Worm (Caenorhabditis elegans) whole organism, L1 larva: Measurements from ENCODE around the gene H14E04.3.
A peak's percentile ranks its signal among the peaks of the same experiment; 100 is the strongest.

Experiments
- F16B12.6 ChIP-seq: fragments of 150-350 bp; optimal IDR thresholded peaks from 2 replicates; lab custom pipeline; 2014; ENCODE audit warnings: missing biosample characterization, missing genetic modification characterization
- ama-1 ChIP-seq: fragments of 150-350 bp; optimal IDR thresholded peaks from 2 replicates; lab custom pipeline; 2014
- blmp-1 ChIP-seq: fragments of 150-350 bp; optimal IDR thresholded peaks from 2 replicates; lab custom pipeline; 2014; ENCODE audit warnings: missing biosample characterization, missing genetic modification characterization
- ceh-8 ChIP-seq: fragments of 200-800 bp; sonication (Bioruptor generic); optimal IDR thresholded peaks from 2 replicates; lab custom pipeline; 2018; ENCODE audit warnings: mild to moderate bottlenecking, missing genetic modification characterization, moderate library complexity, missing compliant biosample characterization
- ceh-82 ChIP-seq, 3 experiments: fragments of 150-350 bp in 1 of 3; sonication (generic microtip) in 2 of 3; optimal IDR thresholded peaks; 2 replicates each; lab custom pipeline; 2014 to 2017; ENCODE audit warnings: missing biosample characterization in 3 of 3, missing genetic modification characterization in 3 of 3
- ces-1 ChIP-seq: fragments of 150-350 bp; optimal IDR thresholded peaks from 2 replicates; lab custom pipeline; 2014; ENCODE audit warnings: missing biosample characterization, missing genetic modification reagents, missing genetic modification characterization
- dpl-1 ChIP-seq, 3 experiments: fragments of 150-350 bp in 2 of 3; sonication (generic microtip) in 1 of 3; optimal IDR thresholded peaks; 2 replicates each; lab custom pipeline; 2014 to 2017; ENCODE audit warnings: missing biosample characterization in 3 of 3, missing genetic modification characterization in 3 of 3, missing genetic modification reagents in 3 of 3
- dsc-1 ChIP-seq: sonication (generic microtip); optimal IDR thresholded peaks from 2 replicates; lab custom pipeline; 2016; ENCODE audit warnings: mild to moderate bottlenecking, missing genetic modification characterization, missing compliant biosample characterization
- efl-1 ChIP-seq, 4 experiments: fragments of 150-350 bp; optimal IDR thresholded peaks in 3 of 4; peaks in 1 of 4; 1 replicate in 1 of 4; 2 replicates in 3 of 4; lab custom pipeline; 2014; ENCODE audit warnings: missing biosample characterization in 2 of 4, missing genetic modification characterization in 2 of 4, missing genetic modification reagents in 2 of 4
- efl-3 ChIP-seq: fragments of 200-800 bp; sonication (Bioruptor generic); optimal IDR thresholded peaks from 2 replicates; lab custom pipeline; 2018; ENCODE audit warnings: mild to moderate bottlenecking, missing genetic modification characterization, missing compliant biosample characterization
- egl-13 ChIP-seq: sonication (generic microtip); optimal IDR thresholded peaks from 2 replicates; lab custom pipeline; 2016; ENCODE audit warnings: missing genotype, missing genetic modification reagents, missing genetic modification characterization, missing compliant biosample characterization
- elt-3 ChIP-seq, 6 experiments: fragments of 150-350 bp in 1 of 6; sonication (generic microtip); optimal IDR thresholded peaks; 2 replicates each; lab custom pipeline; 2017 to 2018; ENCODE audit warnings: missing biosample characterization in 6 of 6, missing genetic modification characterization in 6 of 6, inconsistent platforms in 1 of 6
- fkh-4 ChIP-seq: sonication (generic microtip); optimal IDR thresholded peaks from 2 replicates; lab custom pipeline; 2016; ENCODE audit warnings: missing compliant biosample characterization, missing genetic modification characterization, borderline replicate concordance
- fos-1 ChIP-seq: fragments of 150-350 bp; optimal IDR thresholded peaks from 2 replicates; lab custom pipeline; 2014; ENCODE audit warnings: missing biosample characterization, missing genetic modification characterization
- hpl-2 ChIP-seq: fragments of 150-350 bp; optimal IDR thresholded peaks from 2 replicates; lab custom pipeline; 2014; ENCODE audit warnings: missing biosample characterization, missing genetic modification reagents, missing genetic modification characterization
- isw-1 ChIP-seq: fragments of 200-800 bp; sonication (Bioruptor generic); IDR thresholded peaks from 2 replicates; pipeline ENCODE4 v1.3.6; 2022; ENCODE audit warnings: missing genetic modification characterization, missing compliant biosample characterization
- jun-1 ChIP-seq: fragments of 150-350 bp; optimal IDR thresholded peaks from 2 replicates; lab custom pipeline; 2014; ENCODE audit warnings: missing biosample characterization, missing genetic modification reagents, missing genetic modification characterization
- lin-13 ChIP-seq: fragments of 150-350 bp; optimal IDR thresholded peaks from 2 replicates; lab custom pipeline; 2014; ENCODE audit warnings: missing biosample characterization, missing genetic modification reagents, missing genetic modification characterization
- lin-15B ChIP-seq: fragments of 150-350 bp; sonication (generic microtip); optimal IDR thresholded peaks from 3 replicates; lab custom pipeline; 2014; ENCODE audit warnings: missing biosample characterization, missing genetic modification characterization
- lin-35 ChIP-seq, 2 experiments: fragments of 150-350 bp; optimal IDR thresholded peaks; 2 replicates each; lab custom pipeline; 2014; ENCODE audit warnings: missing biosample characterization in 2 of 2, missing genetic modification characterization in 2 of 2, missing genetic modification reagents in 2 of 2
- lin-39 ChIP-seq: fragments of 150-350 bp; optimal IDR thresholded peaks from 2 replicates; lab custom pipeline; 2014; ENCODE audit warnings: missing biosample characterization, missing genetic modification reagents, missing genetic modification characterization
- mab-9 ChIP-seq: fragments of 200-800 bp; sonication (Bioruptor generic); IDR thresholded peaks from 2 replicates; pipeline ENCODE4 v1.3.6; 2022; ENCODE audit warnings: missing genetic modification reagents, missing genetic modification characterization, missing compliant biosample characterization
- mdl-1 ChIP-seq, 2 experiments: fragments of 150-350 bp; optimal IDR thresholded peaks; 2 replicates each; lab custom pipeline; 2014 to 2017; ENCODE audit warnings: missing biosample characterization in 2 of 2, missing genetic modification characterization in 2 of 2, inconsistent platforms in 1 of 2
- mep-1 ChIP-seq: fragments of 150-350 bp; optimal IDR thresholded peaks from 2 replicates; lab custom pipeline; 2014; ENCODE audit warnings: missing biosample characterization, missing genetic modification characterization
- nhr-11 ChIP-seq: fragments of 150-350 bp; optimal IDR thresholded peaks from 2 replicates; lab custom pipeline; 2014; ENCODE audit warnings: missing biosample characterization, missing genetic modification characterization
- nhr-20 ChIP-seq: sonication (generic microtip); optimal IDR thresholded peaks from 2 replicates; lab custom pipeline; 2016; ENCODE audit warnings: mild to moderate bottlenecking, missing genetic modification characterization, missing compliant biosample characterization
- nhr-237 ChIP-seq: fragments of 150-350 bp; optimal IDR thresholded peaks from 2 replicates; lab custom pipeline; 2014; ENCODE audit warnings: missing biosample characterization, missing genetic modification characterization
- nhr-28 ChIP-seq: fragments of 150-350 bp; optimal IDR thresholded peaks from 2 replicates; lab custom pipeline; 2014; ENCODE audit warnings: missing biosample characterization, missing genetic modification characterization
- nhr-71 ChIP-seq: sonication (generic microtip); optimal IDR thresholded peaks from 2 replicates; lab custom pipeline; 2016; ENCODE audit warnings: mild to moderate bottlenecking, missing genetic modification characterization, moderate library complexity, missing compliant biosample characterization
- nhr-77 ChIP-seq: fragments of 150-350 bp; optimal IDR thresholded peaks from 2 replicates; lab custom pipeline; 2014; ENCODE audit warnings: missing biosample characterization, missing genetic modification characterization
- nhr-84 ChIP-seq: sonication (generic microtip); optimal IDR thresholded peaks from 2 replicates; lab custom pipeline; 2017; ENCODE audit warnings: missing biosample characterization, missing genetic modification characterization
- pag-3 ChIP-seq: sonication (generic microtip); optimal IDR thresholded peaks from 2 replicates; lab custom pipeline; 2017; ENCODE audit warnings: missing genetic modification characterization, mild to moderate bottlenecking, missing compliant biosample characterization, antibody characterized with exemption, borderline replicate concordance; ENCODE audit not compliant: insufficient read depth
- pqm-1 ChIP-seq: sonication (generic microtip); optimal IDR thresholded peaks from 3 replicates; lab custom pipeline; 2017; ENCODE audit warnings: missing biosample characterization, missing genetic modification characterization
- snu-23 ChIP-seq: sonication (generic microtip); optimal IDR thresholded peaks from 2 replicates; lab custom pipeline; 2016; ENCODE audit warnings: missing genetic modification characterization, missing compliant biosample characterization
- sup-37 ChIP-seq: fragments of 200-800 bp; sonication (Bioruptor generic); optimal IDR thresholded peaks from 2 replicates; lab custom pipeline; 2018; ENCODE audit warnings: mild to moderate bottlenecking, missing genetic modification characterization, missing compliant biosample characterization
- swsn-7 ChIP-seq: sonication (generic microtip); optimal IDR thresholded peaks from 2 replicates; lab custom pipeline; 2016; ENCODE audit warnings: missing genetic modification characterization, missing compliant biosample characterization
- tbx-2 ChIP-seq: sonication (generic microtip); optimal IDR thresholded peaks from 2 replicates; lab custom pipeline; 2016; ENCODE audit warnings: missing genetic modification characterization, missing compliant biosample characterization
- unc-86 ChIP-seq: sonication (generic microtip); optimal IDR thresholded peaks from 2 replicates; lab custom pipeline; 2016; ENCODE audit warnings: missing genetic modification characterization, missing compliant biosample characterization
- unc-98 ChIP-seq: fragments of 200-800 bp; sonication (Bioruptor generic); IDR thresholded peaks from 2 replicates; pipeline ENCODE4 v1.3.6; 2022; ENCODE audit warnings: missing genetic modification characterization, missing compliant biosample characterization
- vab-15 ChIP-seq: sonication (generic microtip); optimal IDR thresholded peaks from 2 replicates; lab custom pipeline; 2017; ENCODE audit warnings: missing genotype, mild to moderate bottlenecking, missing genetic modification characterization, missing compliant biosample characterization
- xbp-1 ChIP-seq: sonication (generic microtip); optimal IDR thresholded peaks from 2 replicates; lab custom pipeline; 2016; ENCODE audit warnings: missing genetic modification characterization, missing compliant biosample characterization
- zag-1 ChIP-seq: fragments of 150-350 bp; optimal IDR thresholded peaks from 2 replicates; lab custom pipeline; 2014; ENCODE audit warnings: missing biosample characterization, missing genetic modification characterization
- zip-4 ChIP-seq: fragments of 200-800 bp; sonication (Bioruptor generic); optimal IDR thresholded peaks from 2 replicates; lab custom pipeline; 2018; ENCODE audit warnings: mild to moderate bottlenecking, missing genetic modification characterization, moderate library complexity, missing compliant biosample characterization
- ztf-11 ChIP-seq, 2 experiments: sonication (generic microtip); optimal IDR thresholded peaks; 2 replicates each; lab custom pipeline; 2016 to 2017; ENCODE audit warnings: missing genetic modification characterization in 2 of 2, missing biosample characterization in 1 of 2, missing compliant biosample characterization in 1 of 2

H14E04.3 gene

ce11 chrIII:2375918-2376317, 10.5 kb downstream of the H14E04.3 start, which contains the start of gene H14E04.2 (continued):
- TF ChIP-seq nhr-71 (tag; lab: Kevin White, UChicago) (peak; percentile 87), fos-1 (tag; lab: Kevin White, UChicago) (peak; percentile 47), nhr-11 (tag; lab: Kevin White, UChicago) (peak; percentile 0), nhr-20 (tag; lab: Kevin White, UChicago) (peak; percentile 79), elt-3 (tag; optimal IDR thresholded peaks at IDR 0.05; lab: Kevin White, UChicago) (peak in 2 of 6 experiments; percentile 61 to 85), egl-13 (peak; percentile 65), snu-23 (GFP tag; lab: Kevin White, UChicago) (peak; percentile 89), ceh-82 (tag; optimal IDR thresholded peaks at IDR 0.05; lab: Kevin White, UChicago) (peak; percentile 78 to 84 (median 83)), ama-1 (lab: Kevin White, UChicago) (no peak), dpl-1 (GFP tag; optimal IDR thresholded peaks at IDR 0.05; lab: Kevin White, UChicago) (peak; percentile 94 to 96 (median 95)), efl-1 (optimal IDR thresholded peaks at IDR 0.05; lab: Kevin White, UChicago) (peak; percentile 98 to 99), efl-1 (GFP tag; optimal IDR thresholded peaks at IDR 0.05 in 1 of 2; lab: Kevin White, UChicago) (peak; percentile 95 to 100), lin-39 (tag; lab: Kevin White, UChicago) (peak; percentile 1), blmp-1 (tag; lab: Kevin White, UChicago) (peak; percentile 82), ceh-8 (GFP tag; lab: Kevin White, UChicago) (no peak), hpl-2 (GFP tag; lab: Kevin White, UChicago) (no peak), lin-35 (GFP tag; optimal IDR thresholded peaks at IDR 0.05; lab: Kevin White, UChicago) (peak; percentile 95 to 97), zag-1 (tag; lab: Kevin White, UChicago) (no peak), tbx-2 (tag; lab: Kevin White, UChicago) (peak; percentile 78), sup-37 (GFP tag; lab: Kevin White, UChicago) (no peak), jun-1 (tag; lab: Kevin White, UChicago) (peak; percentile 72), ces-1 (GFP tag; lab: Kevin White, UChicago) (no peak), lin-13 (GFP tag; lab: Kevin White, UChicago) (peak; percentile 80), nhr-77 (tag; lab: Kevin White, UChicago) (peak; percentile 57), pqm-1 (tag; lab: Kevin White, UChicago) (no peak), nhr-84 (tag; lab: Kevin White, UChicago) (no peak), unc-86 (peak; percentile 62), unc-98 (GFP tag; lab: Robert Waterston, UW) (peak; percentile 32; the same call in 1 of the 2 replicates), zip-4 (GFP tag; lab: Kevin White, UChicago) (peak; percentile 55), nhr-237 (tag; lab: Kevin White, UChicago) (peak; percentile 28), xbp-1 (peak; percentile 87), dsc-1 (tag; lab: Kevin White, UChicago) (peak; percentile 86), swsn-7 (tag; lab: Kevin White, UChicago) (peak; percentile 81), nhr-28 (tag; lab: Kevin White, UChicago) (no peak), F16B12.6 (tag; lab: Kevin White, UChicago) (peak; percentile 63), vab-15 (peak; percentile 75), pag-3 (tag; lab: Kevin White, UChicago) (no peak), mdl-1 (tag; optimal IDR thresholded peaks at IDR 0.05; lab: Kevin White, UChicago) (peak in 1 of 2 experiments; percentile 73), isw-1 (peak; percentile 63), fkh-4 (tag; lab: Kevin White, UChicago) (peak; percentile 23), mab-9 (0 out of 2 replicates have a peak, but pooled peaks have one; percentile 16), efl-3 (no peak), mep-1 (tag; lab: Kevin White, UChicago) (peak; percentile 86), lin-15B (peak; percentile 77), ztf-11 (tag; optimal IDR thresholded peaks at IDR 0.05; lab: Kevin White, UChicago) (peak in 1 of 2 experiments; percentile 51)
